Fruit fly (Drosophila melanogaster) whole organism, wandering third instar larva: ENCODE results near the gene Or85b.

Experiments
- Hr78 ChIP-seq: fragments of >200 bp; optimal IDR thresholded peaks from 2 replicates; lab custom pipeline; 2017; ENCODE audit warnings: missing biosample characterization, missing genetic modification characterization
- Mio ChIP-seq: sonication (Bioruptor generic); optimal IDR thresholded peaks from 2 replicates; lab custom pipeline; 2016; ENCODE audit warnings: missing biosample characterization, missing genetic modification characterization
- OdsH ChIP-seq: fragments of 200-800 bp; sonication (Bioruptor generic); optimal IDR thresholded peaks from 2 replicates; lab custom pipeline; 2016; ENCODE audit warnings: missing biosample characterization, mild to moderate bottlenecking, missing genetic modification characterization
- dmrt93B ChIP-seq: fragments of 200-800 bp; sonication (Bioruptor generic); optimal IDR thresholded peaks from 2 replicates; lab custom pipeline; 2018; ENCODE audit warnings: missing biosample characterization, mild to moderate bottlenecking, missing genetic modification characterization
- dsf ChIP-seq: sonication (Bioruptor generic); optimal IDR thresholded peaks from 2 replicates; lab custom pipeline; 2016; ENCODE audit warnings: missing biosample characterization, missing genetic modification characterization, borderline replicate concordance
- foxo ChIP-seq, 2 experiments: fragments of 200-800 bp; sonication (Bioruptor generic); optimal IDR thresholded peaks; 2 replicates in 1 of 2; 3 replicates in 1 of 2; lab custom pipeline; 2016 to 2017; ENCODE audit warnings: missing biosample characterization in 2 of 2, missing genetic modification characterization in 2 of 2
- fru ChIP-seq: fragments of 200-800 bp; sonication (Bioruptor generic); optimal IDR thresholded peaks from 3 replicates; lab custom pipeline; 2016; ENCODE audit warnings: missing biosample characterization, mild to moderate bottlenecking, missing genetic modification characterization
- h ChIP-seq: fragments of 200-800 bp; sonication (Bioruptor generic); optimal IDR thresholded peaks from 3 replicates; lab custom pipeline; 2016; ENCODE audit warnings: missing biosample characterization, mild to moderate bottlenecking, missing genetic modification characterization
- pan ChIP-seq: fragments of >200 bp; optimal IDR thresholded peaks from 2 replicates; lab custom pipeline; 2017
- psq ChIP-seq: fragments of 200-800 bp; sonication (Bioruptor generic); optimal IDR thresholded peaks from 3 replicates; lab custom pipeline; 2017; ENCODE audit warnings: missing biosample characterization, mild to moderate bottlenecking, missing genetic modification characterization, moderate library complexity

DNA sequence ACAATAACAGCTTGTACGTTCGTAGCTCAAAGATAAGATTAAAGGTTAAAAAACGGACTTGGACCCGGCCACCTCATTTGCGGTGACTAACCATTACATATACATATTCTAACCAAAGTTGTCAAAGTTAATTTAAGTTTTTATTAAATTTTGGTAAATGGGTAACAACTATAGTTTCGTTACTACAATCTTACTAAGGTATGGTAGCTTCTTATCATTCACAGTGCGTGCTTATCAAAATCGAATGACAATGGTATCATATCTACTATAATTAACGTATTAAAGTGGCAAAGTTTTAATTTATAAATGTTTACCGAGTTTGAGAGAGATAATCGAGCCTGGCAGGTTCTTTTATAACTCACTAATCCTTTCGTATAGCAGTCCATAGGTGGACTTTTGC lies 8.0 kb upstream of the Or85b start:
- TF ChIP-seq Hr78 (GFP tag; lab: Kevin White, UChicago), result no peak
- no peak for TF ChIP-seq fru (GFP tag; lab: Kevin White, UChicago)
- no peak for TF ChIP-seq dmrt93B (GFP tag; lab: Kevin White, UChicago)
- no peak for TF ChIP-seq psq
- TF ChIP-seq dsf (GFP tag; lab: Kevin White, UChicago), result no peak
- no peak for TF ChIP-seq h (GFP tag; lab: Kevin White, UChicago)
- TF ChIP-seq Mio (GFP tag; lab: Kevin White, UChicago), result no peak
- no peak for TF ChIP-seq foxo (GFP tag; optimal IDR thresholded peaks at IDR 0.05; lab: Kevin White, UChicago)
- TF ChIP-seq pan (lab: Kevin White, UChicago), result no peak
- no peak for TF ChIP-seq OdsH (GFP tag; lab: Kevin White, UChicago)
